Worm (Caenorhabditis elegans): ENCODE results near the gene C28H8.2.

The C28H8.2 gene

ce11 chrIII:5917365-5917958 is 2.7 kb upstream of the C28H8.2 start:
- TF ChIP-seq gei-8 (GFP tag; optimal IDR thresholded peaks at IDR 0.05), result no peak
- no peak for TF ChIP-seq nhr-237 (tag; optimal IDR thresholded peaks at IDR 0.05)
- no peak for TF ChIP-seq pha-4 (GFP tag; IDR thresholded peaks at IDR 0.05)
- TF ChIP-seq pha-4 (tag; optimal IDR thresholded peaks at IDR 0.05), result no peak
- TF ChIP-seq ctbp-1 (GFP tag; IDR thresholded peaks at IDR 0.05), result no peak
- TF ChIP-seq set-16 (GFP tag; IDR thresholded peaks at IDR 0.05), result no peak
- TF ChIP-seq ztf-11 (tag; optimal IDR thresholded peaks at IDR 0.05), result no peak
- TF ChIP-seq ceh-32 (tag; optimal IDR thresholded peaks at IDR 0.05; ENCODE audit: poor library complexity), result no peak
- TF ChIP-seq cey-2 (tag; optimal IDR thresholded peaks at IDR 0.05; ENCODE audit: borderline replicate concordance, insufficient read depth), result no peak
- TF ChIP-seq lin-29 (GFP tag; IDR thresholded peaks at IDR 0.05), result no peak
- no peak for TF ChIP-seq lir-3 (tag; optimal IDR thresholded peaks at IDR 0.05)
- no peak for TF ChIP-seq ceh-28 (tag; optimal IDR thresholded peaks at IDR 0.05)
- TF ChIP-seq lin-39 (tag; optimal IDR thresholded peaks at IDR 0.05), result no peak
- peak; percentile 88 for TF ChIP-seq pqm-1 (tag; optimal IDR thresholded peaks at IDR 0.05)
- no peak for TF ChIP-seq ceh-82 (tag; optimal IDR thresholded peaks at IDR 0.05)
- no peak for TF ChIP-seq F37D6.2 (tag; optimal IDR thresholded peaks at IDR 0.05)
- peak; percentile 33; the same call in 1 of the 2 replicates for TF ChIP-seq ceh-20 (GFP tag; IDR thresholded peaks at IDR 0.05)
- TF ChIP-seq dpl-1 (GFP tag; optimal IDR thresholded peaks at IDR 0.05), result no peak
- TF ChIP-seq mes-2 (tag; optimal IDR thresholded peaks at IDR 0.05; ENCODE audit: poor library complexity, severe bottlenecking), result peak; percentile 22
- TF ChIP-seq nhr-77 (tag; optimal IDR thresholded peaks at IDR 0.05), result peak; percentile 88
- TF ChIP-seq lin-1 (GFP tag; IDR thresholded peaks at IDR 0.05), result no peak
- TF ChIP-seq saeg-2 (GFP tag; IDR thresholded peaks at IDR 0.05), result no peak
- no peak for TF ChIP-seq unc-39 (tag; optimal IDR thresholded peaks at IDR 0.05)
- no peak for TF ChIP-seq T26A8.4 (GFP tag; IDR thresholded peaks at IDR 0.05)
- TF ChIP-seq hif-1 (tag; optimal IDR thresholded peaks at IDR 0.05), result no peak
- TF ChIP-seq aha-1 (tag), result peak; percentile 90
- no peak for TF ChIP-seq ces-1 (GFP tag; optimal IDR thresholded peaks at IDR 0.05)
- no peak for TF ChIP-seq ZK337.2 (GFP tag; IDR thresholded peaks at IDR 0.05)
- peak in 1 of 2 experiments; percentile 84 for TF ChIP-seq unc-62 (GFP tag; optimal IDR thresholded peaks at IDR 0.05 in 1 of 2)
- TF ChIP-seq unc-62 (tag; optimal IDR thresholded peaks at IDR 0.05), result no peak
- no peak for TF ChIP-seq attf-4 (tag; optimal IDR thresholded peaks at IDR 0.05)
- TF ChIP-seq Y105C5A.15 (GFP tag; IDR thresholded peaks at IDR 0.05), result no peak
- TF ChIP-seq zfp-2 (tag; optimal IDR thresholded peaks at IDR 0.05), result no peak
- peak; percentile 24 for TF ChIP-seq duxl-1 (tag; optimal IDR thresholded peaks at IDR 0.05; ENCODE audit: poor library complexity)
- no peak for TF ChIP-seq nhr-11 (tag; optimal IDR thresholded peaks at IDR 0.05)
- peak; percentile 13; the same call in 1 of the 2 replicates for TF ChIP-seq dmd-6 (GFP tag; IDR thresholded peaks at IDR 0.05)
- no peak for TF ChIP-seq madf-9 (GFP tag; conservative IDR thresholded peaks at IDR 0.05)
- peak; percentile 58 for TF ChIP-seq lin-13 (GFP tag; optimal IDR thresholded peaks at IDR 0.05)
- TF ChIP-seq fos-1 (tag; optimal IDR thresholded peaks at IDR 0.05), result no peak
- no peak for TF ChIP-seq lim-7 (GFP tag; IDR thresholded peaks at IDR 0.05)
- TF ChIP-seq mxl-3 (GFP tag; optimal IDR thresholded peaks at IDR 0.05), result peak; percentile 31
- no peak for TF ChIP-seq nhr-25 (tag; optimal IDR thresholded peaks at IDR 0.05; ENCODE audit: borderline replicate concordance, insufficient read depth)
- no peak for TF ChIP-seq hmg-1.1 (GFP tag; IDR thresholded peaks at IDR 0.05)
- peak; percentile 58 for TF ChIP-seq hlh-11 (tag; optimal IDR thresholded peaks at IDR 0.05)
- TF ChIP-seq snpc-1.2 (GFP tag; IDR thresholded peaks at IDR 0.05), result no peak
- TF ChIP-seq tra-1 (GFP tag; IDR thresholded peaks at IDR 0.05), result no peak
- no peak for TF ChIP-seq nhr-48 (tag; optimal IDR thresholded peaks at IDR 0.05)
- no peak for TF ChIP-seq nhr-6 (tag; optimal IDR thresholded peaks at IDR 0.05)
- TF ChIP-seq ZK546.5 (tag; optimal IDR thresholded peaks at IDR 0.05), result no peak
- TF ChIP-seq zip-2 (tag; optimal IDR thresholded peaks at IDR 0.05), result peak; percentile 62
- no peak for TF ChIP-seq nhr-76 (tag; optimal IDR thresholded peaks at IDR 0.05)
- no peak for TF ChIP-seq vab-7 (GFP tag; IDR thresholded peaks at IDR 0.05)
